Fruit fly (Drosophila melanogaster) whole organism, wandering third instar larva: ENCODE measurements around the gene CG10591.

Source experiments
- Abd-B ChIP-seq: fragments of >200 bp; optimal IDR thresholded peaks from 2 replicates; lab custom pipeline; 2017; ENCODE audit warnings: missing biosample characterization, missing genetic modification characterization
- CG32264 ChIP-seq: fragments of 200-800 bp; sonication (Bioruptor generic); optimal IDR thresholded peaks from 2 replicates; lab custom pipeline; 2016; ENCODE audit warnings: missing biosample characterization, missing genetic modification characterization
- CG9705 ChIP-seq: fragments of 200-800 bp; sonication (Bioruptor generic); optimal IDR thresholded peaks from 2 replicates; lab custom pipeline; 2018; ENCODE audit warnings: missing biosample characterization, mild to moderate bottlenecking, missing genetic modification characterization
- CrebA ChIP-seq: fragments of 200-800 bp; sonication (Bioruptor generic); optimal IDR thresholded peaks from 2 replicates; lab custom pipeline; 2016; ENCODE audit warnings: missing biosample characterization, mild to moderate bottlenecking, missing genetic modification characterization, borderline replicate concordance
- Dfd ChIP-seq: fragments of >200 bp; optimal IDR thresholded peaks from 2 replicates; lab custom pipeline; 2017; ENCODE audit warnings: missing biosample characterization, missing genetic modification characterization
- Dif ChIP-seq: fragments of 200-275, 200-300 bp; sonication (Bioruptor generic); optimal IDR thresholded peaks from 2 replicates; lab custom pipeline; 2018; ENCODE audit warnings: missing biosample characterization, missing genetic modification characterization; ENCODE audit not compliant: partially characterized antibody
- GATAd ChIP-seq: sonication (Bioruptor generic); optimal IDR thresholded peaks from 2 replicates; lab custom pipeline; 2016; ENCODE audit warnings: missing biosample characterization, missing genetic modification characterization
- HLH106 ChIP-seq: fragments of 200-800 bp; optimal IDR thresholded peaks from 3 replicates; lab custom pipeline; 2019; ENCODE audit warnings: missing biosample characterization, mild to moderate bottlenecking, missing genetic modification characterization, moderate library complexity
- Hnf4 ChIP-seq: fragments of 200-800 bp; sonication (Bioruptor generic); optimal IDR thresholded peaks from 2 replicates; lab custom pipeline; 2016; ENCODE audit warnings: missing biosample characterization, mild to moderate bottlenecking, missing genetic modification characterization
- Hr78 ChIP-seq: fragments of >200 bp; optimal IDR thresholded peaks from 2 replicates; lab custom pipeline; 2017; ENCODE audit warnings: missing biosample characterization, missing genetic modification characterization
- Hr83 ChIP-seq: fragments of 200-300 bp; sonication (Bioruptor generic); optimal IDR thresholded peaks from 2 replicates; lab custom pipeline; 2016; ENCODE audit warnings: missing biosample characterization, mild to moderate bottlenecking, missing genetic modification characterization, moderate library complexity; ENCODE audit not compliant: poor library complexity, severe bottlenecking
- Jra ChIP-seq: sonication (Bioruptor generic); optimal IDR thresholded peaks from 2 replicates; lab custom pipeline; 2016; ENCODE audit warnings: missing biosample characterization, missing genetic modification characterization
- Mio ChIP-seq: sonication (Bioruptor generic); optimal IDR thresholded peaks from 2 replicates; lab custom pipeline; 2016; ENCODE audit warnings: missing biosample characterization, missing genetic modification characterization
- Myc ChIP-seq: fragments of >200 bp; optimal IDR thresholded peaks from 2 replicates; lab custom pipeline; 2017
- N ChIP-seq: fragments of >200 bp; optimal IDR thresholded peaks from 2 replicates; lab custom pipeline; 2018; ENCODE audit warnings: missing biosample characterization, missing external identifiers, missing genetic modification characterization
- OdsH ChIP-seq: fragments of 200-800 bp; sonication (Bioruptor generic); optimal IDR thresholded peaks from 2 replicates; lab custom pipeline; 2016; ENCODE audit warnings: missing biosample characterization, mild to moderate bottlenecking, missing genetic modification characterization
- Rel ChIP-seq, 2 experiments: fragments of 200-800 bp; sonication (Bioruptor generic) in 1 of 2; optimal IDR thresholded peaks; 2 replicates in 1 of 2; 3 replicates in 1 of 2; lab custom pipeline; 2016 to 2019; ENCODE audit warnings: mild to moderate bottlenecking in 2 of 2, missing biosample characterization in 2 of 2, missing genetic modification characterization in 2 of 2, moderate library complexity in 1 of 2
- Sp1 ChIP-seq: fragments of 200-800 bp; sonication (Bioruptor generic); optimal IDR thresholded peaks from 3 replicates; lab custom pipeline; 2019; ENCODE audit warnings: missing biosample characterization, mild to moderate bottlenecking, missing genetic modification characterization, moderate library complexity
- Vsx2 ChIP-seq: fragments of 200-300, 225-300 bp; sonication (Bioruptor generic); optimal IDR thresholded peaks from 2 replicates; lab custom pipeline; 2018; ENCODE audit warnings: missing biosample characterization, missing genetic modification characterization; ENCODE audit not compliant: partially characterized antibody
- br ChIP-seq: fragments of 200-800 bp; sonication (Bioruptor generic); optimal IDR thresholded peaks from 2 replicates; lab custom pipeline; 2016; ENCODE audit warnings: missing biosample characterization, missing genetic modification characterization
- brk ChIP-seq: fragments of 200-800 bp; sonication (Bioruptor generic); optimal IDR thresholded peaks from 2 replicates; lab custom pipeline; 2016; ENCODE audit warnings: missing biosample characterization, mild to moderate bottlenecking, missing genetic modification characterization
- dl ChIP-seq, 2 experiments: fragments of 175-275, 200-275 bp in 1 of 2; fragments of 200-275 bp in 1 of 2; sonication (Bioruptor generic); optimal IDR thresholded peaks; lab custom pipeline; 2018; ENCODE audit warnings: mild to moderate bottlenecking in 2 of 2, missing biosample characterization in 2 of 2, missing genetic modification characterization in 2 of 2, moderate library complexity in 2 of 2; ENCODE audit not compliant: partially characterized antibody in 2 of 2, insufficient read depth in 1 of 2
- dmrt93B ChIP-seq: fragments of 200-800 bp; sonication (Bioruptor generic); optimal IDR thresholded peaks from 2 replicates; lab custom pipeline; 2018; ENCODE audit warnings: missing biosample characterization, mild to moderate bottlenecking, missing genetic modification characterization
- dsf ChIP-seq: sonication (Bioruptor generic); optimal IDR thresholded peaks from 2 replicates; lab custom pipeline; 2016; ENCODE audit warnings: missing biosample characterization, missing genetic modification characterization, borderline replicate concordance
- ey ChIP-seq: fragments of 200-800 bp; sonication (Bioruptor generic); optimal IDR thresholded peaks from 2 replicates; lab custom pipeline; 2016; ENCODE audit warnings: missing biosample characterization, missing genetic modification characterization
- foxo ChIP-seq, 2 experiments: fragments of 200-800 bp; sonication (Bioruptor generic); optimal IDR thresholded peaks; 2 replicates in 1 of 2; 3 replicates in 1 of 2; lab custom pipeline; 2016 to 2017; ENCODE audit warnings: missing biosample characterization in 2 of 2, missing genetic modification characterization in 2 of 2
- fru ChIP-seq: fragments of 200-800 bp; sonication (Bioruptor generic); optimal IDR thresholded peaks from 3 replicates; lab custom pipeline; 2016; ENCODE audit warnings: missing biosample characterization, mild to moderate bottlenecking, missing genetic modification characterization
- h ChIP-seq: fragments of 200-800 bp; sonication (Bioruptor generic); optimal IDR thresholded peaks from 3 replicates; lab custom pipeline; 2016; ENCODE audit warnings: missing biosample characterization, mild to moderate bottlenecking, missing genetic modification characterization
- jim ChIP-seq: fragments of 175-275, 200-325 bp; sonication (Bioruptor generic); optimal IDR thresholded peaks from 2 replicates; lab custom pipeline; 2016; ENCODE audit warnings: missing biosample characterization, mild to moderate bottlenecking, missing genetic modification characterization
- lola ChIP-seq: fragments of >200 bp; optimal IDR thresholded peaks from 2 replicates; lab custom pipeline; 2017; ENCODE audit warnings: missing biosample characterization, missing genetic modification characterization
- pan ChIP-seq: fragments of >200 bp; optimal IDR thresholded peaks from 2 replicates; lab custom pipeline; 2017
- psq ChIP-seq: fragments of 200-800 bp; sonication (Bioruptor generic); optimal IDR thresholded peaks from 3 replicates; lab custom pipeline; 2017; ENCODE audit warnings: missing biosample characterization, mild to moderate bottlenecking, missing genetic modification characterization, moderate library complexity
- rgr ChIP-seq: fragments of 200-800 bp; sonication (Bioruptor generic); optimal IDR thresholded peaks from 3 replicates; lab custom pipeline; 2016; ENCODE audit warnings: missing biosample characterization, mild to moderate bottlenecking, missing genetic modification characterization
- sage ChIP-seq: fragments of 200-800 bp; sonication (Bioruptor generic); optimal IDR thresholded peaks from 2 replicates; lab custom pipeline; 2016; ENCODE audit warnings: missing biosample characterization, mild to moderate bottlenecking, missing genetic modification characterization
- sv ChIP-seq: fragments of 200-800 bp; sonication (Bioruptor generic); optimal IDR thresholded peaks from 3 replicates; lab custom pipeline; 2016; ENCODE audit warnings: missing biosample characterization, missing genetic modification characterization
- tai ChIP-seq: sonication (Bioruptor generic); optimal IDR thresholded peaks from 2 replicates; lab custom pipeline; 2016; ENCODE audit warnings: missing biosample characterization, missing genetic modification characterization
- usp ChIP-seq: fragments of >200 bp; optimal IDR thresholded peaks from 2 replicates; lab custom pipeline; 2017; ENCODE audit warnings: missing biosample characterization, missing genetic modification characterization
- woc ChIP-seq: sonication (Bioruptor generic); optimal IDR thresholded peaks from 2 replicates; lab custom pipeline; 2016; ENCODE audit warnings: missing biosample characterization, mild to moderate bottlenecking, missing genetic modification characterization

The CG10591 gene

DNA sequence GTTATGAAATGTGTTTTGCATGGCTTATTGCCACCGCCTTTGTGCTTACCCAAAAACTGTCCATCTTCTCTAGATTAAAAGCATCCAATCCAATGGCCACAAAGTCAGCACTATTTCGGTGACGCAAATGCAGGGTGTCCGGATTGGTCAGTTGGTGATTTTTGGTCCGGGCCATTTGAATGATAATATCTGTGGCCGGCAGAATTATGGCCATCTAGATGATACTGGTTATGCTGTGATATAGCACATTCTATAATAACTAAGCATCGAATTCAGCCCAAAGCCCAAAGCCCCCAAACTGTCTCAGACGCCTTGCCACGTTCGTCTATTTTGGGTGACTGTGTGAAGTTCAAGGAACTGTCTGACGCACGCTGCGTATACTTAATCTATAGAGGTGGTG, 43.3 kb downstream of the CG10591 start:
- TF ChIP-seq sage (no peak), Hr83 (GFP tag; lab: Kevin White, UChicago) (no peak), tai (GFP tag; lab: Kevin White, UChicago) (no peak), foxo (GFP tag; optimal IDR thresholded peaks at IDR 0.05; lab: Kevin White, UChicago) (no peak), Vsx2 (no peak), N (GFP tag; lab: Kevin White, UChicago) (no peak), dmrt93B (no peak), ey (GFP tag; lab: Kevin White, UChicago) (no peak), usp (GFP tag; lab: Kevin White, UChicago) (no peak), OdsH (GFP tag; lab: Kevin White, UChicago) (no peak), rgr (no peak), HLH106 (no peak), Dif (GFP tag; lab: Kevin White, UChicago) (no peak), jim (GFP tag; lab: Kevin White, UChicago) (no peak), Jra (no peak), Abd-B (GFP tag; lab: Kevin White, UChicago) (no peak)

DNA sequence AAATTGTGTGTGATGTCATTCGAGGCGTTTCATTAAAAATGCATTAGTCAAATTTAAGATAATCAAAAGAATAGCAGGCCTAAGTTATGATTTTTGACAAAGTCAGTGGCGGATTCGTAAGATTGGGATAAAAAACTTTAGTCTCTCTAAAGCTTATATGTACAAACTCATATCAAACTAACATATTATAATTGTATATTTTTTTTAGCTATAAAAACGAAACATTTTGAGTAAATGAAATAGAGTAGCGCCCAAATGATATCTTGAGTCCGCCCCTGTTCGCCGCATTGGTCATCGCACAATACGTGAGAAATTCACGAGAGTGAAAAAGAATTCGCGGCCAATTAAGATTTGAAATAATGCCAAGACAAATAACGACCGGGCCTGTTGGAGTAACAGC, 45.1 kb downstream of the CG10591 start:
- peak; percentile 56 for TF ChIP-seq br (GFP tag; lab: Kevin White, UChicago)
- TF ChIP-seq sv (GFP tag; lab: Kevin White, UChicago), result no peak
- no peak for TF ChIP-seq Jra
- TF ChIP-seq HLH106, result peak; percentile 87
- TF ChIP-seq Dif (GFP tag; lab: Kevin White, UChicago), result no peak
- no peak for TF ChIP-seq lola (GFP tag; lab: Kevin White, UChicago)
- peak; percentile 59 for TF ChIP-seq OdsH (GFP tag; lab: Kevin White, UChicago)
- peak; percentile 75 for TF ChIP-seq h
- TF ChIP-seq woc (GFP tag; lab: Kevin White, UChicago), result peak; percentile 26
- TF ChIP-seq N (GFP tag; lab: Kevin White, UChicago), result no peak
- TF ChIP-seq GATAd (GFP tag; lab: Kevin White, UChicago), result no peak
- TF ChIP-seq Vsx2, result no peak
- no peak for TF ChIP-seq pan
- TF ChIP-seq brk (GFP tag; lab: Kevin White, UChicago), result no peak
- TF ChIP-seq Hnf4, result peak; percentile 65
- TF ChIP-seq jim (GFP tag; lab: Kevin White, UChicago), result no peak
- no peak for TF ChIP-seq dl (GFP tag; optimal IDR thresholded peaks at IDR 0.05; lab: Kevin White, UChicago; ENCODE audit: insufficient read depth in 1 of 2, partially characterized antibody in 2 of 2)
- TF ChIP-seq Rel (GFP tag; optimal IDR thresholded peaks at IDR 0.05; lab: Kevin White, UChicago), result no peak
- peak; percentile 19 for TF ChIP-seq Rel (tag; optimal IDR thresholded peaks at IDR 0.05; lab: Kevin White, UChicago)
- TF ChIP-seq Mio (GFP tag; lab: Kevin White, UChicago), result no peak
- no peak for TF ChIP-seq Hr78 (GFP tag; lab: Kevin White, UChicago)
- peak; percentile 79 for TF ChIP-seq rgr
- peak; percentile 66 for TF ChIP-seq sage
- peak; percentile 65 for TF ChIP-seq Sp1 (GFP tag; lab: Kevin White, UChicago)
- TF ChIP-seq fru (GFP tag; lab: Kevin White, UChicago), result peak; percentile 73
- TF ChIP-seq ey (GFP tag; lab: Kevin White, UChicago), result peak; percentile 65
- no peak for TF ChIP-seq tai (GFP tag; lab: Kevin White, UChicago)
- TF ChIP-seq Hr83 (GFP tag; lab: Kevin White, UChicago), result no peak
- no peak for TF ChIP-seq usp (GFP tag; lab: Kevin White, UChicago)
- no peak for TF ChIP-seq Abd-B (GFP tag; lab: Kevin White, UChicago)
- TF ChIP-seq dmrt93B, result peak; percentile 72
- TF ChIP-seq foxo (GFP tag; optimal IDR thresholded peaks at IDR 0.05; lab: Kevin White, UChicago), result peak in 1 of 2 experiments; percentile 77
- no peak for TF ChIP-seq CG32264 (GFP tag; lab: Kevin White, UChicago)
- TF ChIP-seq psq (GFP tag; lab: Kevin White, UChicago), result peak; percentile 59
- TF ChIP-seq Dfd (GFP tag; lab: Kevin White, UChicago), result no peak
- TF ChIP-seq CrebA (GFP tag; lab: Kevin White, UChicago), result no peak
- TF ChIP-seq CG9705 (GFP tag; lab: Kevin White, UChicago), result peak; percentile 50
- no peak for TF ChIP-seq Myc
- no peak for TF ChIP-seq dsf
